Comparison of ENCODE assay signal across 1 fruit fly cellular context in the genomic region with DNA sequence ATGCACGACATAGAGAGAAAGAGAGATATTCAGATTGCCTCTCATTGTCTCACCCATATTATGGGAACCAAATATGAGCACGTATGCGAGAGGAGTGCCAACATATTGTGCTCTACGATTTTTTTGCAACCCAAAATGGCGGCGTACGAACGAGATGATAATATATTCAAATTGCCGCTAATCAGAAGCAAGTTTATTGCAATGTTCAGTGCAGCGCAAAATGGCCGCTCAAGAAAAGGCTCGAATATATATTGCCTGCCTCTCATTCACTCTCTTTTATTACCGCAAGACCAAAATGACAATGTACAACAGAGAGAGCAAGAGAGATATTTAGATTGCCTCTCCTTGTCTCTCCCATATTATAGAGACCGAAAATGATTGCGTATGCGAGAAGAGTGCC.
TF ChIP-seq lines count a peak whose summit lies in the region.

No protein-coding gene starts in this region.

TF ChIP-seq in whole organism, embryonic, 481 proteins besides CTCF, POLR2A, EP300 and RAD21 (continued from another document):
- peak; percentile 47 to 48 for TF ChIP-seq Trl (optimal IDR thresholded peaks at IDR 0.05; lab: Kevin White, UChicago)
- TF ChIP-seq Trl (GFP tag; optimal IDR thresholded peaks at IDR 0.05; lab: Kevin White, UChicago) = no peak
- peak; percentile 15 for TF ChIP-seq zen (tag; optimal IDR thresholded peaks at IDR 0.05; lab: Kevin White, UChicago)
